Worm (Caenorhabditis elegans): ENCODE results near the gene mltn-1.
A peak's percentile ranks its signal among the peaks of the same experiment; 100 is the strongest.

Gene mltn-1

DNA sequence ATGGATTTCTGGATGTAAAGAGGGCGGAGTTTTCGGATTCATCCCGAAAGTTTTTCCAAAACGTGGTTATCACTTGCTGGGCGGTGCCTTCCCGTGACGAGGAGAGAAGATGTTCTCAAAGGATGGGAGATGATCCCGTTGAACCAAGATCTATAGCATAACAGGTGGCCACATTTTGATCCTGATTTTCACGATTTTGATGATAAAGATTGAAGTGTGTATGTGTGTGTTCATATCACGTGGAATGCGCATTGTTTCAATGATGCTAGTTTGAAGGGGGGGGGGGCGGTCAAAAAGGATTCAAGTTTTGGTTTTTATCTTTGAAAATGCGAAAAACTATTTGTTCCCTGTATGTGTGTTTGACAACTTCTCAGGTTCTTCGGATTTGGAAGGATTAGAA lies at the start of gene mltn-1:
Gene mltn-1 (minus strand): TSS at position 22 of the 400 bp plus-strand sequence.
- TF ChIP-seq ceh-82 (tag; optimal IDR thresholded peaks at IDR 0.05), result no peak
- no peak for TF ChIP-seq sdz-12 (GFP tag; optimal IDR thresholded peaks at IDR 0.05)
- no peak for TF ChIP-seq set-16 (GFP tag; IDR thresholded peaks at IDR 0.05)
- peak; percentile 26 for TF ChIP-seq nhr-28 (tag; optimal IDR thresholded peaks at IDR 0.05)
- no peak for TF ChIP-seq hif-1 (tag; optimal IDR thresholded peaks at IDR 0.05)
- TF ChIP-seq unc-62 (GFP tag; optimal IDR thresholded peaks at IDR 0.05 in 1 of 2), result no peak
- no peak for TF ChIP-seq unc-62 (tag; optimal IDR thresholded peaks at IDR 0.05)
- no peak for TF ChIP-seq lin-38 (GFP tag; IDR thresholded peaks at IDR 0.05)
- no peak for TF ChIP-seq arid-1 (GFP tag; conservative IDR thresholded peaks at IDR 0.05)
- no peak for TF ChIP-seq attf-4 (tag; optimal IDR thresholded peaks at IDR 0.05)
- no peak for TF ChIP-seq unc-39 (tag; optimal IDR thresholded peaks at IDR 0.05)
- no peak for TF ChIP-seq saeg-2 (GFP tag; IDR thresholded peaks at IDR 0.05)
- peak; percentile 53 for TF ChIP-seq nhr-48 (tag; optimal IDR thresholded peaks at IDR 0.05)
- TF ChIP-seq ztf-7 (tag; optimal IDR thresholded peaks at IDR 0.05), result no peak
- TF ChIP-seq ceh-62 (tag; optimal IDR thresholded peaks at IDR 0.05), result no peak
- TF ChIP-seq mxl-3 (GFP tag; optimal IDR thresholded peaks at IDR 0.05), result peak; percentile 63
- no peak for TF ChIP-seq spr-3 (GFP tag; optimal IDR thresholded peaks at IDR 0.05)
- no peak for TF ChIP-seq nhr-25 (tag; optimal IDR thresholded peaks at IDR 0.05; ENCODE audit: borderline replicate concordance, insufficient read depth)
- no peak for TF ChIP-seq dpl-1 (GFP tag; optimal IDR thresholded peaks at IDR 0.05)
- no peak for TF ChIP-seq Y48G9A.11 (GFP tag; IDR thresholded peaks at IDR 0.05)
- no peak for TF ChIP-seq nhr-111 (GFP tag; optimal IDR thresholded peaks at IDR 0.05)
- TF ChIP-seq T20F7.1 (GFP tag; optimal IDR thresholded peaks at IDR 0.05), result no peak
- TF ChIP-seq Y5F2A.4 (GFP tag; optimal IDR thresholded peaks at IDR 0.05), result no peak
- TF ChIP-seq mep-1 (tag; optimal IDR thresholded peaks at IDR 0.05), result no peak
- no peak for TF ChIP-seq aha-1 (tag)
- TF ChIP-seq mdt-29 (GFP tag; IDR thresholded peaks at IDR 0.05), result no peak
- TF ChIP-seq lin-1 (GFP tag; IDR thresholded peaks at IDR 0.05), result no peak
- TF ChIP-seq hlh-30 (tag; optimal IDR thresholded peaks at IDR 0.05; ENCODE audit: insufficient read depth), result peak; percentile 20
- no peak for TF ChIP-seq mdl-1 (tag; optimal IDR thresholded peaks at IDR 0.05)
- TF ChIP-seq lir-3 (tag; optimal IDR thresholded peaks at IDR 0.05), result no peak
- TF ChIP-seq ZK546.5 (tag; optimal IDR thresholded peaks at IDR 0.05), result no peak
- TF ChIP-seq F26F4.8 (GFP tag; conservative IDR thresholded peaks at IDR 0.05), result no peak
- no peak for TF ChIP-seq nhr-41 (GFP tag; IDR thresholded peaks at IDR 0.05)
- no peak for TF ChIP-seq lin-15B (tag; optimal IDR thresholded peaks at IDR 0.05)

DNA sequence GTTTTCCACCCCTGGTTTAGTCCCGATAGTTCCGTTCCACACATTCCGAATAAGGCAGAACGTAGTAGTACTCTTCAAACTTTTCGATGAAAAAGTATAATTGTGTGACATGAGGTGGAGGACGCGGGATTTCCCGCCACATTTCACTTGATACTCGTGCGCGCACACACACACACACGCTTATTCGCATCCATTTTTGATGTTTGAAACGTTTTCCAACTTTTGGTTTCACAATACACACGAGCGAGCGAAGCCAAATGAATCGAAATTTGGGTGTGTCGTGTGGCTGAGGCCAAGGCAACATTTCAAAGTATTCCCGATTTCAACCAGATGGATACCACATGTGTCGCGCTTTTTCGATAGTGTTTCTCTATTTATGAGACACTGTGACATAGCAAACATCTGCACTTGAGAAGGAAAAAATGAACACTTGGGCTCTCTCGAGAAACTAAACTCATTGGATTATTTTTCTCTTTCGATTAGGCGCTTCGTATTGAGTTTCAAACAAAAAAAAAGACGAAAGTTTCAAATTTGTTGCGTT lies 48.6 kb upstream of the mltn-1 start:
- TF ChIP-seq fos-1 (tag; optimal IDR thresholded peaks at IDR 0.05), result no peak
- peak in 1 of 2 experiments; percentile 35 for TF ChIP-seq mdl-1 (tag; optimal IDR thresholded peaks at IDR 0.05)
- peak; percentile 46 for TF ChIP-seq mxl-3 (GFP tag; optimal IDR thresholded peaks at IDR 0.05)
- TF ChIP-seq aly-2 (tag; optimal IDR thresholded peaks at IDR 0.05), result no peak
- no peak for TF ChIP-seq nhr-48 (tag; optimal IDR thresholded peaks at IDR 0.05)
- TF ChIP-seq nhr-237 (tag; optimal IDR thresholded peaks at IDR 0.05), result no peak
- TF ChIP-seq daf-19 (GFP tag; conservative IDR thresholded peaks at IDR 0.05), result no peak
- no peak for TF ChIP-seq tag-97 (GFP tag; IDR thresholded peaks at IDR 0.05)
- TF ChIP-seq T26A8.4 (GFP tag; IDR thresholded peaks at IDR 0.05), result 0 out of 2 replicates have a peak, but pooled peaks have one; percentile 15
- TF ChIP-seq tra-1 (GFP tag; IDR thresholded peaks at IDR 0.05), result no peak
- no peak for TF ChIP-seq dpl-1 (GFP tag; optimal IDR thresholded peaks at IDR 0.05)
- TF ChIP-seq daf-8 (GFP tag; IDR thresholded peaks at IDR 0.05), result no peak
- no peak for TF ChIP-seq zip-2 (tag; optimal IDR thresholded peaks at IDR 0.05)
- no peak for TF ChIP-seq fkh-10 (GFP tag; optimal IDR thresholded peaks at IDR 0.05)
- 0 out of 2 replicates have a peak, but pooled peaks have one; percentile 34 for TF ChIP-seq hmg-1.1 (GFP tag; IDR thresholded peaks at IDR 0.05)
- TF ChIP-seq Y105C5A.15 (GFP tag; IDR thresholded peaks at IDR 0.05), result no peak
- no peak for TF ChIP-seq lim-7 (GFP tag; IDR thresholded peaks at IDR 0.05)
- TF ChIP-seq hlh-30 (tag; optimal IDR thresholded peaks at IDR 0.05; ENCODE audit: insufficient read depth), result peak; percentile 43
- no peak for TF ChIP-seq daf-16 (GFP tag; optimal IDR thresholded peaks at IDR 0.05)
- no peak for TF ChIP-seq daf-16 (tag; optimal IDR thresholded peaks at IDR 0.05)
